Worm (Caenorhabditis elegans): ENCODE measurements around the gene nhr-10.

nhr-10 gene

DNA sequence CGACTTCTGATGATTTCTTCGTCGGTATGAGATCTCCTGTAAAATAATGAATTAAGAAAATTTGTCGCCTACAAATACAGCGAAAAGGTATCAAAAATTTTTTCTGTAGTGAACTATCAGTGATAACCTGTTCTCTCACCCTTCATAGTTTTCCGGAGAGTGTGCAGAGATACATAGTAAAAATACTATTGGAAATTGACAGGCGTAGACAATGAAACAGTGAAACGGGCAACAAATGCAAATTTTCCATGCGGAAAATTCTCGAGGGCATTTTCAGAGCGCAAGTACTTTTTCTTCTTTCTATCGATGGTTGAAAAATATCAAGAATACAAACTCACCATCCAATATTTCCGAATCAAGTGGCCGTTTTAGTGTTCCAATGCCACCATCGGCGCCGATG, 28.1 kb downstream of the nhr-10 start:
- TF ChIP-seq ama-1 (optimal IDR thresholded peaks at IDR 0.05) (no peak), ceh-13 (GFP tag; optimal IDR thresholded peaks at IDR 0.05) (no peak), B0310.2 (tag; optimal IDR thresholded peaks at IDR 0.05) (no peak), F13C5.2 (tag; optimal IDR thresholded peaks at IDR 0.05) (no peak), ceh-36 (tag; optimal IDR thresholded peaks at IDR 0.05) (no peak), tbx-11 (GFP tag; IDR thresholded peaks at IDR 0.05) (no peak), flt-1 (GFP tag; IDR thresholded peaks at IDR 0.05) (no peak)

DNA sequence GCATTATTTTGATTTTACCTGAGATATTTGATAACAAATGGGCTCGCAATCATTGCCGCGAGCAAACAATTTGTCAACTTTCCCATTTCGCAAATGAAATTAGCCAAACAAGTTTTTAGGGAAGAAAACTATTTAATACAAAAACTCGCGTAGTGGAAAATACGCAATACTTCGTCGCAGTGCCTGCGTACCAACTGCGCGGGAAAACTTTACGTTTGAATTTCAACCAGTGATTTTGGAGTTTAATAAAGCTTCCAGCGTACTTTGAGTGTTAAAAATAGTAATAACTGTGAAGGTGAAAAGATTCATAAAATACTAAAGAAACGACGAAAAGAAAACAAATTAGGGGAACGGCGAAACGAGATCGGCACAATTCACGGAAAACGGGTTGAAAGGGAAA, 30.3 kb downstream of the nhr-10 start, which contains the start of gene tofu-7:
Gene tofu-7 (minus strand): TSS at position 111 of the 400 bp plus-strand sequence.
- TF ChIP-seq sea-1 (GFP tag; conservative IDR thresholded peaks at IDR 0.05) (no peak), B0310.2 (tag; optimal IDR thresholded peaks at IDR 0.05) (no peak), scrt-1 (GFP tag; IDR thresholded peaks at IDR 0.05) (no peak), pes-1 (GFP tag; IDR thresholded peaks at IDR 0.05) (no peak), hnd-1 (tag; optimal IDR thresholded peaks at IDR 0.05) (no peak), hmg-4 (GFP tag; optimal IDR thresholded peaks at IDR 0.05) (no peak), ceh-36 (tag; optimal IDR thresholded peaks at IDR 0.05) (no peak), tbx-11 (GFP tag; IDR thresholded peaks at IDR 0.05) (no peak)

DNA sequence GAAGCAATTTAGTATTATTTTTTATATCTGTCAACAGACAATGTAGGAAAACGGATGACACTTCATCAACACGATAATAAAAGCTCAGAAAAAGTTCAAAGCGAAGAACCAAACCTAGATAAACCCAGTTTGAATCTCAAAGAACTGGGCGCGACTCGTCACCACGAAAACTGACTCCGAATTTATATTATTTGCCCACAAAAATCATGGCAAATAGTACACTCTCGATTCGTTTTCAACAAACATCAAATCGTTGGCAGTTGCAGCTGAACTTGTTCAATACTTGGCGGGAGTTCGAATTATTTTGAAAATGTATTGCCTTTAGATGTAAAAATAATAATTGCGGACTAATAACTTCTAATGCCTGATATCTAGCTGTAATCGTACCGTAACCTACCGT, 32.1 kb downstream of the nhr-10 start:
- TF ChIP-seq F13C5.2 (tag; optimal IDR thresholded peaks at IDR 0.05) (no peak), ceh-36 (tag; optimal IDR thresholded peaks at IDR 0.05) (no peak), sea-1 (GFP tag; conservative IDR thresholded peaks at IDR 0.05) (no peak)

DNA sequence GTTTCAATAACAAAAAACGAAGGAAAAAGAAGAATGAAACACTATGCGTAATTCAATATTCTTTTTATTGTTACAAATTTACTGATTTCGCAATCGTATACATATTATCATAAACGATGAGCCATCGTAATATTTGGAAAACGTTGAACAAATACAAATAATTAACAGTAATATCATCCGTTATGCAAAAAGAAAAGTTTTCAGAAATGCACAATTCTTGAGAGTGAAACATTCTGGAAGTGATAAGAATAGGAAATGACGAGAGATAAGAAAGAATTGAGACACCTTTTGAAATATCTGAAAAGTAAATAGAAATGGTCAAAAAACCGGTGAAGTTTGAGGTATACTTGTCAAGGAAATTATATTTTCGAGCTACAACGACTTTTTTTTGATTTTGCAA, 33.8 kb downstream of the nhr-10 start:
- TF ChIP-seq ceh-13 (GFP tag; optimal IDR thresholded peaks at IDR 0.05) (no peak), sea-1 (GFP tag; conservative IDR thresholded peaks at IDR 0.05) (no peak), pes-1 (GFP tag; IDR thresholded peaks at IDR 0.05) (no peak), aly-1 (tag; optimal IDR thresholded peaks at IDR 0.05) (no peak), hmg-4 (GFP tag; optimal IDR thresholded peaks at IDR 0.05) (no peak), ama-1 (optimal IDR thresholded peaks at IDR 0.05) (no peak), hnd-1 (tag; optimal IDR thresholded peaks at IDR 0.05) (no peak), B0310.2 (tag; optimal IDR thresholded peaks at IDR 0.05) (no peak), F13C5.2 (tag; optimal IDR thresholded peaks at IDR 0.05) (no peak), flt-1 (GFP tag; IDR thresholded peaks at IDR 0.05) (no peak), scrt-1 (GFP tag; IDR thresholded peaks at IDR 0.05) (no peak), hmbx-1 (tag; optimal IDR thresholded peaks at IDR 0.05) (no peak), tbx-11 (GFP tag; IDR thresholded peaks at IDR 0.05) (no peak), ceh-36 (tag; optimal IDR thresholded peaks at IDR 0.05) (no peak), ets-7 (tag; optimal IDR thresholded peaks at IDR 0.05) (no peak), tra-4 (tag; optimal IDR thresholded peaks at IDR 0.05) (no peak), tbx-37 (GFP tag; conservative IDR thresholded peaks at IDR 0.05) (no peak)

DNA sequence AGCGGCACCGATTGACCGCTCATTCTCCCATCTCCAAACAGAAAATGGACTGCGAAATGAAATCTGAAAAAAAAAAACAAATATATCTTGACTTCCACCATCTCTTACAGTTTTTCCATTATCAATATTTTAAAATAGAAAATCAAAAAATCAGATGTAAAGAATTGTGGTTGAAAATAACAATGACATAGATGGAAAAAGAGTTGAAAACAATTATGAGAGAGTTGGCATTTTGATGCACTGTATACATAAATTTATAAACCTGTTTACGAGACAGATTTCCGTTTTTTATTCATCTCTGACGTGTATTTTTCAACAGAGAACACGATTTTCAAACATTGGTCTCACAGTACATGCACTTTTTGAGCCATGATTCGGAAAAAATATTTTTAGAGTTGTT, 34.5 kb downstream of the nhr-10 start, which contains the start of gene ZK418.7:
Gene ZK418.7 (minus strand): TSS at position 101 of the 400 bp plus-strand sequence.
- TF ChIP-seq hmbx-1 (tag; optimal IDR thresholded peaks at IDR 0.05) (no peak), scrt-1 (GFP tag; IDR thresholded peaks at IDR 0.05) (no peak), pes-1 (GFP tag; IDR thresholded peaks at IDR 0.05) (no peak), B0310.2 (tag; optimal IDR thresholded peaks at IDR 0.05) (no peak), ceh-36 (tag; optimal IDR thresholded peaks at IDR 0.05) (no peak)

DNA sequence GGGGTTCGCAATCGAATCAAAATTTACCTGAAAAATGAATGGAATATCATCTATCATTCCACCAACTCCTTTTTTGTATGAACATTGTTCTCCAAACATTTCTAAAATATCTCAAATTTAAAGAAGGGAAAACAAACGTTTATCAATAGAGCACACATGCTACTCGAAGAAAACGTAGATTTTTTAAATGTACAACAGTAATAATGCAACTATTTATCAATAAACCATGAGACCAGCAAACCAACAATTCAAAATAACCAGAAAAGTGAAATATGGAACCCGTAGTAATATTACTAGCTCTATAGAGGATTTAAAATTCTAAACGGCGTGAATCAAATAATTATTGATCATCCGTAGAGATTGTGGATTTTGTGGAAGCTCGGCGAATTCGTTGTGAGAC, 36.5 kb downstream of the nhr-10 start, which contains the start of gene ZK418.6:
Gene ZK418.6 (minus strand): TSS at position 101 of the 400 bp plus-strand sequence.
- TF ChIP-seq tra-4 (tag; optimal IDR thresholded peaks at IDR 0.05) (no peak), ceh-36 (tag; optimal IDR thresholded peaks at IDR 0.05) (no peak), B0310.2 (tag; optimal IDR thresholded peaks at IDR 0.05) (no peak), ceh-13 (GFP tag; optimal IDR thresholded peaks at IDR 0.05) (no peak), hmbx-1 (tag; optimal IDR thresholded peaks at IDR 0.05) (no peak), ama-1 (optimal IDR thresholded peaks at IDR 0.05) (no peak), hnd-1 (tag; optimal IDR thresholded peaks at IDR 0.05) (no peak), hmg-4 (GFP tag; optimal IDR thresholded peaks at IDR 0.05) (no peak), tbx-11 (GFP tag; IDR thresholded peaks at IDR 0.05) (no peak), sea-1 (GFP tag; conservative IDR thresholded peaks at IDR 0.05) (no peak), ets-7 (tag; optimal IDR thresholded peaks at IDR 0.05) (no peak), aly-1 (tag; optimal IDR thresholded peaks at IDR 0.05) (no peak), pes-1 (GFP tag; IDR thresholded peaks at IDR 0.05) (no peak), F13C5.2 (tag; optimal IDR thresholded peaks at IDR 0.05) (no peak), tbx-37 (GFP tag; conservative IDR thresholded peaks at IDR 0.05) (no peak), scrt-1 (GFP tag; IDR thresholded peaks at IDR 0.05) (no peak), flt-1 (GFP tag; IDR thresholded peaks at IDR 0.05) (no peak)

DNA sequence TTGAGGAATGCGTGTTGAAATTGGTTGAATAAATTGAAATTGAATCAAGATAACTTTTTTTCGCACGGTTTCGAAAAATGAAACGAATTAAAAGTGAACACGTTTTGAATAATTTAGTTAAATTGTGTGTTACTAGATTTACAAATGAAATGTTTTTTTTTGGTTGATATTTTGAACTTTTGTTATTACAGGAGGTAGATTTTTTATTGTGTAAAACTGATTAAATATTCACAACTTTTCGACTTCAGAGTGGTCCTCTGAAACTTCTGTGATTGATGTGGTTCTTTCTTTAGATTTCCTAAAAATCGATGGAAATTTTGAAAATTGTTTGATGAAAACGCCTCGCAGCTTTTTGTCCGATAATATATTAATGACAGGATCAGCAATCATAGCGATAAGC, 38.9 kb downstream of the nhr-10 start, which contains the start of gene ZK418.13:
Gene ZK418.13 (minus strand): TSS at position 101 of the 400 bp plus-strand sequence.
- TF ChIP-seq pes-1 (GFP tag; IDR thresholded peaks at IDR 0.05) (no peak), ceh-13 (GFP tag; optimal IDR thresholded peaks at IDR 0.05) (no peak), hmbx-1 (tag; optimal IDR thresholded peaks at IDR 0.05) (no peak), hnd-1 (tag; optimal IDR thresholded peaks at IDR 0.05) (no peak), ets-7 (tag; optimal IDR thresholded peaks at IDR 0.05) (no peak), ceh-36 (tag; optimal IDR thresholded peaks at IDR 0.05) (no peak), sea-1 (GFP tag; conservative IDR thresholded peaks at IDR 0.05) (no peak), F13C5.2 (tag; optimal IDR thresholded peaks at IDR 0.05) (no peak), ama-1 (optimal IDR thresholded peaks at IDR 0.05) (no peak), tbx-11 (GFP tag; IDR thresholded peaks at IDR 0.05) (no peak), B0310.2 (tag; optimal IDR thresholded peaks at IDR 0.05) (no peak)

DNA sequence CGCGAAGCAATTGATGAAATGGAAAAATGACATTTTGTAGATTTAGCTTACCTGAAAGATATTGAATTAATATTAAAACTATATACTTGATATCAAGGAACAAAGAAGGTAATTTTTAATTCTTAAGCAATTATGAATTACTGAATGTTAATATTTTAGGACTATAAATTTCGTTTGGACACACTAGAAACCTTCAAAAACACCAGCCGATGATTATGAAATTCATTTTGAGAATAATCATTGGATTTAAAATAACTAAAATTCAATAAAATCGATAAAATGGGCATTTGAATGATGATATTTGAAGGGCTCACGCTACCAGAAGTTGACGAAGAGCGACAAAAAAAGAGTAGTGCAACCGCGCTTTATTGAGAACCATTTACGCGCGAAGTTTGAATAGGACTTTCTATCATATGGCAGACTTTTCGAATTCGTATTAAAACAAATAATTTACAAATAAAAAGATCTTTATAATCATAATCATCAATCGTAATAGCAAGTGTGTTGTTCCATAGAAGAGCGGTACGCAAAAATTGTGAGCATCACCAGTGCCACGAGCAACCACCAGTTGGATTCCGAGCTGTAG, 41.3 kb downstream of the nhr-10 start, which contains the start of gene ZK418.5:
Gene ZK418.5 (minus strand): TSS at position 51 of the 586 bp plus-strand sequence.
- peak; percentile 60 for TF ChIP-seq F13C5.2 (tag; optimal IDR thresholded peaks at IDR 0.05)
- no peak for TF ChIP-seq tbx-37 (GFP tag; conservative IDR thresholded peaks at IDR 0.05)

Data from whole organism, early embryonic.